Fruit fly (Drosophila melanogaster) S2 (cell line): ENCODE results near the gene CG31077.
A peak's percentile ranks its signal among the peaks of the same experiment; 100 is the strongest.

ENCODE experiments used
- CG8478 ChIP-seq: fragments of >200 bp; optimal IDR thresholded peaks from 2 replicates; lab custom pipeline; 2018
- CTCF ChIP-seq, 2 experiments: fragments of >200 bp; optimal IDR thresholded peaks; 2 replicates each; lab custom pipeline; 2018

- TF ChIP-seq CG8478 = no peak
- peak; percentile 78 to 81 for TF ChIP-seq CTCF (optimal IDR thresholded peaks at IDR 0.05; lab: Kevin White, UChicago)
Measured at dm6 chr3R:26989802-26990509, 9.6 kb upstream of the CG31077 start, which contains the start of gene CG31076.
